Worm (Caenorhabditis elegans) whole organism, L4 larva: ENCODE results near the gene F13D11.4.
A peak's percentile ranks its signal among the peaks of the same experiment; 100 is the strongest.

Experiments
- D1046.2 ChIP-seq: fragments of 200-800 bp; sonication (Bioruptor generic); IDR thresholded peaks from 2 replicates; pipeline ENCODE4 v1.3.6; 2022; ENCODE audit warnings: missing genetic modification characterization, missing compliant biosample characterization
- T26A8.4 ChIP-seq: fragments of 200-800 bp; sonication (Bioruptor generic); IDR thresholded peaks from 2 replicates; pipeline ENCODE4 v1.3.6; 2022; ENCODE audit warnings: missing genetic modification characterization, missing compliant biosample characterization
- Y48G9A.11 ChIP-seq: fragments of 200-800 bp; sonication (Bioruptor generic); IDR thresholded peaks from 2 replicates; pipeline ENCODE4 v1.3.6; 2022; ENCODE audit warnings: missing genetic modification reagents, missing genetic modification characterization, missing compliant biosample characterization
- arid-1 ChIP-seq: fragments of 200-800 bp; sonication (Bioruptor generic); conservative IDR thresholded peaks from 2 replicates; pipeline ENCODE4 v1.3.6; 2022; ENCODE audit warnings: missing genetic modification reagents, missing genetic modification characterization, missing compliant biosample characterization
- fkh-10 ChIP-seq: fragments of 150-350 bp; optimal IDR thresholded peaks from 2 replicates; lab custom pipeline; 2014; ENCODE audit warnings: missing biosample characterization, missing genetic modification reagents, missing genetic modification characterization
- fos-1 ChIP-seq: fragments of 150-350 bp; optimal IDR thresholded peaks from 2 replicates; lab custom pipeline; 2014; ENCODE audit warnings: missing biosample characterization, missing genetic modification characterization
- lin-13 ChIP-seq: fragments of 150-350 bp; optimal IDR thresholded peaks from 2 replicates; lab custom pipeline; 2014; ENCODE audit warnings: missing biosample characterization, missing genetic modification reagents, missing genetic modification characterization
- lir-3 ChIP-seq: sonication (generic microtip); optimal IDR thresholded peaks from 2 replicates; lab custom pipeline; 2016; ENCODE audit warnings: mild to moderate bottlenecking, missing genetic modification characterization, missing compliant biosample characterization
- lsy-2 ChIP-seq, 2 experiments: fragments of 150-350 bp in 1 of 2; sonication (generic microtip) in 1 of 2; optimal IDR thresholded peaks; 2 replicates each; lab custom pipeline; 2014 to 2017; ENCODE audit warnings: missing biosample characterization in 2 of 2, missing genetic modification characterization in 2 of 2
- mdl-1 ChIP-seq, 2 experiments: fragments of 150-350 bp in 1 of 2; sonication (generic microtip) in 1 of 2; optimal IDR thresholded peaks; 2 replicates each; lab custom pipeline; 2014 to 2017; ENCODE audit warnings: missing biosample characterization in 2 of 2, missing genetic modification characterization in 2 of 2
- nhr-77 ChIP-seq: fragments of 150-350 bp; optimal IDR thresholded peaks from 2 replicates; lab custom pipeline; 2014; ENCODE audit warnings: missing biosample characterization, missing genetic modification characterization
- php-3 ChIP-seq: fragments of 200-800 bp; sonication (Bioruptor generic); IDR thresholded peaks from 2 replicates; pipeline ENCODE4 v1.3.6; 2022; ENCODE audit warnings: missing genetic modification reagents, missing genetic modification characterization, missing compliant biosample characterization

DNA sequence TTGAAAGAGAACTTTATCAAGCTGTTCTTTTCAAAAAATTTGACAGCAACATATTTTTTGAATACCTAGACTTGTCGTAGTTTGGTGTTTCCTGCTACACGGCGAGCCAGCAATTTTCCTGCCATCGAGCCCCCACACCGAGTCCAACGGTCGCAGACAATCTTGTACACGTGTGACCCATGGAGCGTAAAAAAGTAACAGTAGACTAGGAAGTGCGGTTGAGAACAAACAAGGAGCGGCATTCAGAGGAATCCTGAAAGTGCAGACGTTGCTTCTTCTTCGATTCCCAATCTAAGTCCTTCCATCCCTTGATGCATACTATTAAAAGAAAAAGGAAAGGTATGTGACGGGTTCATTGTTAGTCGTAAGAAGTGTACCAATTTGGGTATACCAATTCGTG is 43.7 kb downstream of the F13D11.4 start, which contains the start of gene twnk-1:
- TF ChIP-seq mdl-1 (tag; optimal IDR thresholded peaks at IDR 0.05; lab: Kevin White, UChicago), result no peak
- no peak for TF ChIP-seq php-3
- TF ChIP-seq fos-1, result no peak
- TF ChIP-seq lin-13 (GFP tag; lab: Kevin White, UChicago), result no peak
- no peak for TF ChIP-seq fkh-10
- no peak for TF ChIP-seq Y48G9A.11 (GFP tag; lab: Robert Waterston, UW)
- TF ChIP-seq lir-3 (tag; lab: Kevin White, UChicago), result no peak
- no peak for TF ChIP-seq nhr-77 (tag; lab: Kevin White, UChicago)
- no peak for TF ChIP-seq lsy-2 (tag; optimal IDR thresholded peaks at IDR 0.05; lab: Kevin White, UChicago)
- TF ChIP-seq T26A8.4 (GFP tag; lab: Robert Waterston, UW), result peak; percentile 21; the same call in 1 of the 2 replicates
- no peak for TF ChIP-seq D1046.2 (GFP tag; lab: Robert Waterston, UW)
- TF ChIP-seq arid-1 (GFP tag; lab: Robert Waterston, UW), result no peak
